Fruit fly (Drosophila melanogaster) whole organism, prepupa: Measurements from ENCODE around the gene CG31680.

Experiments
- CG31627 ChIP-seq: fragments of 200-800 bp; sonication (Bioruptor generic); optimal IDR thresholded peaks from 3 replicates; lab custom pipeline; 2016; ENCODE audit warnings: missing biosample characterization, missing genetic modification characterization
- CG7368 ChIP-seq: fragments of 200-800 bp; sonication (Bioruptor generic); optimal IDR thresholded peaks from 3 replicates; lab custom pipeline; 2016; ENCODE audit warnings: missing biosample characterization, missing genetic modification characterization
- Lpt ChIP-seq: fragments of 200-800 bp; sonication (Bioruptor generic); optimal IDR thresholded peaks from 3 replicates; lab custom pipeline; 2016; ENCODE audit warnings: missing biosample characterization, missing genetic modification characterization
- Sox15 ChIP-seq: fragments of 200-800 bp; sonication (Bioruptor generic); optimal IDR thresholded peaks from 3 replicates; lab custom pipeline; 2016; ENCODE audit warnings: missing biosample characterization, missing genetic modification characterization
- achi ChIP-seq: fragments of 200-800 bp; sonication (Bioruptor generic); optimal IDR thresholded peaks from 3 replicates; lab custom pipeline; 2016; ENCODE audit warnings: missing biosample characterization, missing genetic modification characterization

DNA sequence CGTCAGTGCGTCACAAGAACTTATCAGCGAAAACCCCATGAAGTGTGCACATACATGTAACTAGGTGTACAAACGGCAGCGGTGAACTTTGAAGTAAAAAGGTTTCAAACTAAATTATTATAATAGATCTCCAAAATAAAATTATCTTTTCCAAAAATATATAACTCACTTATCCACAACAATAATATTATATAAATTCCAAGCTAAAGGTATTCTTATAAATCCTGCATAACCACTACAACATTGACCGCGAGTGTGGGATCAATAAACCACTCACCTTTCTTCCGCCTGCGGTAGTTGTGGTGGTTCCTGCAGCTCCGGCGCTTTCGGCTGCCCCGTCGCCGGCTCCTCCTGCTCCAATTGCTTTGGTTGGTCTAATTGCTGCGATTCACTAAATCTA, 34.8 kb downstream of the CG31680 start:
- TF ChIP-seq CG7368 (GFP tag; lab: Kevin White, UChicago) (no peak), CG31627 (GFP tag; lab: Kevin White, UChicago) (no peak), Sox15 (GFP tag; lab: Kevin White, UChicago) (no peak), achi (no peak), Lpt (GFP tag; lab: Kevin White, UChicago) (no peak)
